Fruit fly (Drosophila melanogaster): ENCODE data around the gene CG43737.

The CG43737 gene

dm6 chrX:15203634-15204033, 28.4 kb downstream of the CG43737 start:
- TF ChIP-seq gl (tag; optimal IDR thresholded peaks at IDR 0.05), result no peak
- no peak for TF ChIP-seq Ets98B (GFP tag; IDR thresholded peaks at IDR 0.05)
- TF ChIP-seq Pif1A (GFP tag; optimal IDR thresholded peaks at IDR 0.05), result no peak

- TF ChIP-seq rn (GFP tag; IDR thresholded peaks at IDR 0.05) (no peak), CG10348 (GFP tag; IDR thresholded peaks at IDR 0.05) (no peak)
These were observed 31.3 kb downstream of the CG43737 start, which contains the start of gene CG32588 for dm6 chrX:15206536-15206935. CG32588 (minus strand) TSS chrX:15206636.

- TF ChIP-seq CG12605 (GFP tag; IDR thresholded peaks at IDR 0.05), result no peak
- TF ChIP-seq Pif1B (GFP tag; optimal IDR thresholded peaks at IDR 0.05), result no peak
- TF ChIP-seq D1 (tag; optimal IDR thresholded peaks at IDR 0.05), result no peak
- no peak for TF ChIP-seq CG17806 (tag; optimal IDR thresholded peaks at IDR 0.05)
- TF ChIP-seq CG8159 (tag; optimal IDR thresholded peaks at IDR 0.05), result no peak
- TF ChIP-seq CG9948 (tag; optimal IDR thresholded peaks at IDR 0.05), result no peak
- TF ChIP-seq CG32121 (GFP tag; IDR thresholded peaks at IDR 0.05), result no peak
- no peak for TF ChIP-seq Ets98B (GFP tag; IDR thresholded peaks at IDR 0.05)
- no peak for TF ChIP-seq rn (GFP tag; IDR thresholded peaks at IDR 0.05)
- no peak for TF ChIP-seq CG10348 (GFP tag; IDR thresholded peaks at IDR 0.05)
- TF ChIP-seq Snoo (tag; optimal IDR thresholded peaks at IDR 0.05), result no peak
- TF ChIP-seq gl (tag; optimal IDR thresholded peaks at IDR 0.05), result no peak
- TF ChIP-seq CG4496 (GFP tag; IDR thresholded peaks at IDR 0.05), result no peak
- TF ChIP-seq CG8301 (tag; optimal IDR thresholded peaks at IDR 0.05), result no peak
- no peak for TF ChIP-seq EcR (GFP tag; optimal IDR thresholded peaks at IDR 0.05)
- no peak for TF ChIP-seq CG14655 (GFP tag; optimal IDR thresholded peaks at IDR 0.05)
- no peak for TF ChIP-seq CG13204 (GFP tag; optimal IDR thresholded peaks at IDR 0.05)
- TF ChIP-seq CG34367 (tag; optimal IDR thresholded peaks at IDR 0.05), result no peak
- no peak for TF ChIP-seq fd96Ca (GFP tag; IDR thresholded peaks at IDR 0.05)
- no peak for TF ChIP-seq Pif1A (GFP tag; optimal IDR thresholded peaks at IDR 0.05)
These were observed 34.8 kb downstream of the CG43737 start, which contains the start of gene CG5662 for dm6 chrX:15210086-15210485. CG5662 (plus strand) TSS chrX:15210386.

dm6 chrX:15216048-15216447, 40.8 kb downstream of the CG43737 start:
- TF ChIP-seq fd96Ca (GFP tag; IDR thresholded peaks at IDR 0.05), result 0 out of 3 replicates have a peak, but pooled peaks have one; percentile 32
- TF ChIP-seq CG14655 (GFP tag; optimal IDR thresholded peaks at IDR 0.05), result peak; percentile 2
- peak; percentile 19 for TF ChIP-seq CG8159 (tag; optimal IDR thresholded peaks at IDR 0.05)
- TF ChIP-seq rn (GFP tag; IDR thresholded peaks at IDR 0.05), result no peak

dm6 chrX:15221076-15221475, 45.8 kb downstream of the CG43737 start, which contains the start of gene CG43075:
CG43075 (minus strand) TSS chrX:15221176.
- TF ChIP-seq Pif1B (GFP tag; optimal IDR thresholded peaks at IDR 0.05) (no peak), CG9948 (tag; optimal IDR thresholded peaks at IDR 0.05) (no peak), Pif1A (GFP tag; optimal IDR thresholded peaks at IDR 0.05) (no peak)

- TF ChIP-seq Pif1B (GFP tag; optimal IDR thresholded peaks at IDR 0.05) (no peak), CG32121 (GFP tag; IDR thresholded peaks at IDR 0.05) (no peak), Pif1A (GFP tag; optimal IDR thresholded peaks at IDR 0.05) (no peak), CG17806 (tag; optimal IDR thresholded peaks at IDR 0.05) (no peak), fd96Ca (GFP tag; IDR thresholded peaks at IDR 0.05) (no peak), EcR (GFP tag; optimal IDR thresholded peaks at IDR 0.05) (no peak), rn (GFP tag; IDR thresholded peaks at IDR 0.05) (no peak), Ets98B (GFP tag; IDR thresholded peaks at IDR 0.05) (no peak), Snoo (tag; optimal IDR thresholded peaks at IDR 0.05) (no peak), CG8159 (tag; optimal IDR thresholded peaks at IDR 0.05) (no peak), CG14655 (GFP tag; optimal IDR thresholded peaks at IDR 0.05) (no peak)
These were observed 48.2 kb downstream of the CG43737 start, which contains the start of gene CG43076 for dm6 chrX:15223482-15223881. CG43076 (minus strand) TSS chrX:15223582.

- TF ChIP-seq gl (tag; optimal IDR thresholded peaks at IDR 0.05) (no peak), CG32121 (GFP tag; IDR thresholded peaks at IDR 0.05) (no peak), CG34367 (tag; optimal IDR thresholded peaks at IDR 0.05) (no peak), Ets98B (GFP tag; IDR thresholded peaks at IDR 0.05) (no peak), CG17806 (tag; optimal IDR thresholded peaks at IDR 0.05) (no peak), Snoo (tag; optimal IDR thresholded peaks at IDR 0.05) (no peak), EcR (GFP tag; optimal IDR thresholded peaks at IDR 0.05) (no peak), rn (GFP tag; IDR thresholded peaks at IDR 0.05) (no peak), CG15710 (tag; optimal IDR thresholded peaks at IDR 0.05) (no peak), Pif1B (GFP tag; optimal IDR thresholded peaks at IDR 0.05) (no peak), CG12605 (GFP tag; IDR thresholded peaks at IDR 0.05) (no peak)
These were observed 54.5 kb downstream of the CG43737 start, which contains the start of gene CG9101 for dm6 chrX:15229775-15230174. CG9101 (minus strand) TSS chrX:15229875.

- TF ChIP-seq CG32121 (GFP tag; IDR thresholded peaks at IDR 0.05) (no peak), CG34367 (tag; optimal IDR thresholded peaks at IDR 0.05) (no peak)
These were observed 60.0 kb downstream of the CG43737 start for dm6 chrX:15235252-15235651.

Measured in whole organism, pupa.